Worm (Caenorhabditis elegans): ENCODE measurements around the gene gpa-2.

Gene gpa-2

DNA sequence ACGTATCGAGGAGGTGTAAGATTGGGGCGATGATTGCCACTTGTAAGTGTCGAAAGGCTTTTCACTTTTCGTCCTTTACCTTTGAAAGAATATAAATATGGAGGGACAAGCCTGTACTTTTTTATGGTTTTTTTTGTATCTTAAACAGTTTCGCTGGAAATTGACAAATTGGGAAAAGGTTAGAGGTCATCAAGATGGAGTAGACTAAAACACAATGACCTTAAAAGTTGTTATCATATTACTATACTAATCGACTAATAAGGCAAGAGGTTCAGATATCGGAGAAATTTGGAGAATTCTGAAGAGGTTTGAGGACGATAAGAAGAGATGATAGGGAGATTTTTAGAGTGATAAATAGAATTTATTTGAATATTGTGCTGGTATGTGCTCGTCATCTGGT is 35.4 kb downstream of the gpa-2 start (continued):
- TF ChIP-seq F55B11.4 (tag; optimal IDR thresholded peaks at IDR 0.05; ENCODE audit: borderline replicate concordance, insufficient read depth), result no peak
- no peak for TF ChIP-seq aptf-3 (GFP tag; IDR thresholded peaks at IDR 0.05)

DNA sequence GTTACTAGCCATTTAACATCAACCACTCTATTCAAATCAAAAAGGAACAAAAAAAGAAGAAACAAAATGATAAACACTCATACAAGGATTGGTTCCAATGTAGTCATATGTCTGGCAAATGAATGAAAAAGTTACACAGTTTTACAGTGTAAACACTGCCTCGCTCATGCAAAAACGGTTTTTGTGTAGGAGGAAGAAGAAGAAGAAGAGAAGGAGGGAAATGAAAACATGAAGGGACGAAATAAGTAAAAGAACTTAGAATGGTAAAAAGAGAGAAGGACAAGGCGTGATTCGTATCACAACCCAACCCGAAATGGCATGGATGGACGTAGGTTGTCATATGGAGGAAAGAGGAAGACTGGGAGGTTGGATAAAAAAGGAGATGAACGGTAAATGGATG is 36.1 kb downstream of the gpa-2 start:
- TF ChIP-seq lsl-1 (GFP tag; optimal IDR thresholded peaks at IDR 0.05), result no peak
- no peak for TF ChIP-seq F23B12.7 (tag; optimal IDR thresholded peaks at IDR 0.05; ENCODE audit: insufficient read depth)
- TF ChIP-seq lin-40 (tag; optimal IDR thresholded peaks at IDR 0.05), result peak; percentile 2

DNA sequence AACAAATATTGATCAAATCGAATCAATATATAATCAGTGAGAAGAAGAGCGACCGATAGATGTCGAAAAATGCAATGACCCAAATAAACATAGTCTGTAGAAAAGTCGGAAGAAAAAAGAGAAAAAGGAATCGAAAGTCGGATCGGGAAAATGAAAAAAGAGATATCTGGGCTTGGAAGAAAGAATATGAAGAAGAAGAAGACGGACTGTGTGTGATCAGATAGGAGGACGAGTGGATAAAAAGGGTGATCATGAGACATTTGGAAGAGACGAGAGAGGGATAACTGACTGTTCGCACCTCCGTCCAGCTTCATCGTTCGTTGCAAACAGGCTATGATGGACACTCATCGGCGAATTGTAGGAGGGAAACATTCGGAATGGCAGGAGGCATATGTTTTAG is 38.8 kb downstream of the gpa-2 start:
- TF ChIP-seq dox-1 (GFP tag; IDR thresholded peaks at IDR 0.05), result no peak
- no peak for TF ChIP-seq die-1 (tag; optimal IDR thresholded peaks at IDR 0.05)
- TF ChIP-seq akir-1 (GFP tag; optimal IDR thresholded peaks at IDR 0.05), result no peak
- no peak for TF ChIP-seq ztf-26 (tag; optimal IDR thresholded peaks at IDR 0.05)
- TF ChIP-seq lin-40 (tag; optimal IDR thresholded peaks at IDR 0.05), result no peak
- TF ChIP-seq madf-3 (GFP tag; IDR thresholded peaks at IDR 0.05), result no peak
- no peak for TF ChIP-seq F55B11.4 (tag; optimal IDR thresholded peaks at IDR 0.05; ENCODE audit: borderline replicate concordance, insufficient read depth)
- no peak for TF ChIP-seq snpc-3.4 (tag; optimal IDR thresholded peaks at IDR 0.05)
- TF ChIP-seq F39B2.1 (GFP tag; IDR thresholded peaks at IDR 0.05), result no peak
- TF ChIP-seq mes-4 (tag; optimal IDR thresholded peaks at IDR 0.05), result no peak
- TF ChIP-seq hrde-1 (tag; optimal IDR thresholded peaks at IDR 0.05; ENCODE audit: borderline replicate concordance), result no peak
- TF ChIP-seq ztf-3 (GFP tag; optimal IDR thresholded peaks at IDR 0.05), result no peak
- no peak for TF ChIP-seq ceh-27 (GFP tag; optimal IDR thresholded peaks at IDR 0.05)
- TF ChIP-seq let-526 (GFP tag; IDR thresholded peaks at IDR 0.05), result no peak

DNA sequence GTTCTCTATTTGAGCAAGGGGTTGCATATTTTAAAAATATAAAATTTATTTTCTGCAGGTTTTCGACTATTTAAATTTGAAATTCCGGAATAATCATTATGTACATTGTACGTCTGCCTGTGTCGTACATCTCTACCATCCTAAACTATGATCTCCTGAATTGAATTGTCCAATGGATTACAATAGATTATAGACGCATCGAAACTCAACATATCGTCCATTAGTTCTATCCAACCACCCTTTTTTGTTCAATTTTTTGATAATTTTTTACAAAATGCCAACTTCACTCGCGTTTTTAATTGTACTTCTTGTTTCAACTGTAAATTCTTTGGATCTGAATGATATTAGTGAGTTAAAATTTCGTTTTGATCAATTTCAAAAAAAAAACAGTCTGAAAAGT is 39.6 kb downstream of the gpa-2 start, which contains the start of gene F52E1.2:
TSS of gene F52E1.2 (plus strand) at position 190 of the 400 bp plus-strand sequence.
- TF ChIP-seq egl-18 (GFP tag; IDR thresholded peaks at IDR 0.05) (no peak), ceh-91 (GFP tag; IDR thresholded peaks at IDR 0.05) (no peak), B0261.1 (tag; optimal IDR thresholded peaks at IDR 0.05) (no peak), ama-1 (optimal IDR thresholded peaks at IDR 0.05) (no peak), ama-1 (GFP tag; optimal IDR thresholded peaks at IDR 0.05) (no peak), F55B11.4 (tag; optimal IDR thresholded peaks at IDR 0.05; ENCODE audit: borderline replicate concordance, insufficient read depth) (no peak), ceh-58 (GFP tag; IDR thresholded peaks at IDR 0.05) (no peak), D2030.7 (GFP tag; IDR thresholded peaks at IDR 0.05) (no peak), Y53F4B.3 (GFP tag; IDR thresholded peaks at IDR 0.05) (no peak), sptf-2 (GFP tag; optimal IDR thresholded peaks at IDR 0.05) (no peak)

DNA sequence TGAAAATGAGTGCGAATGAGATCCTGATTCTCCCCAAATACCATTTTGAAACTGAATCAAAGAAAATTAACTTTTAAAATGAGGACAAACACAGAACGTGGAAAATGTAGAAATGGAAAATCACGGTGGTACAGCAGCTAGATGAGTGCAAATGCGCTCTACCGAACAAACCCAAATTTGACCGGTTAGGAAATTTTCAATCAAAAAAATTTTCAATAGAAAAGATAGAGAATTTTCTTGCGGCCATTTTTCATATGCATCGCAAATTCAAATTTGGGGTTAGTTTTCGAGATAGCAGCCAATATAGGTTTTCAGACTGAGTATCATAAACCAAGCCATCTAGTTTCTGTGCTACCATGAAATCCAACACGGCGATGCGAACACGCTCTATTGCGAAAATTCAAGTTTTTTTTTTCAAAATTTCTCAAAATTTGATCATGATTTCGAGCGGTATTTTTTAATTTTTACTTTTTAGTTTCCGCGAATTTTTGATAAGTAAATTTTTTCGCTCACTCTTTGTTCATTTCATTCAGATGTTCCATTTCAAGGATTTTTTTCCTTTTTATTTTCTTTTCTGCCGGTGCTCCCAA is 42.7 kb downstream of the gpa-2 start, which contains the start of gene vha-18:
TSS of gene vha-18 (minus strand) at position 51 of the 590 bp plus-strand sequence.
- TF ChIP-seq ceh-27 (GFP tag; optimal IDR thresholded peaks at IDR 0.05) (no peak), nfya-2 (GFP tag; IDR thresholded peaks at IDR 0.05) (no peak), ets-4 (GFP tag; optimal IDR thresholded peaks at IDR 0.05) (no peak), B0019.2 (GFP tag; conservative IDR thresholded peaks at IDR 0.05) (peak; percentile 90), lsy-27 (tag; optimal IDR thresholded peaks at IDR 0.05; ENCODE audit: borderline replicate concordance, insufficient read depth) (no peak), nhr-27 (tag; optimal IDR thresholded peaks at IDR 0.05) (no peak), aptf-3 (GFP tag; IDR thresholded peaks at IDR 0.05) (no peak), him-1 (tag; optimal IDR thresholded peaks at IDR 0.05) (peak; percentile 58), T07F8.4 (tag; optimal IDR thresholded peaks at IDR 0.05) (no peak), madf-10 (tag; optimal IDR thresholded peaks at IDR 0.05) (no peak), T26A5.8 (tag; optimal IDR thresholded peaks at IDR 0.05) (no peak), B0261.1 (tag; optimal IDR thresholded peaks at IDR 0.05) (peak; percentile 6), F33H1.4 (GFP tag; IDR thresholded peaks at IDR 0.05) (peak; percentile 86), F37B4.10 (GFP tag; IDR thresholded peaks at IDR 0.05) (no peak), bed-2 (GFP tag; IDR thresholded peaks at IDR 0.05) (0 out of 2 replicates have a peak, but pooled peaks have one; percentile 45), atf-7 (tag; optimal IDR thresholded peaks at IDR 0.05) (no peak), lin-54 (GFP tag; optimal IDR thresholded peaks at IDR 0.05) (peak; percentile 90), Y67H2A.10 (GFP tag; conservative IDR thresholded peaks at IDR 0.05) (no peak; the same call in 1 of the 2 replicates), xnd-1 (tag; optimal IDR thresholded peaks at IDR 0.05) (peak; percentile 87)

All from whole organism, young adult.